Fruit fly (Drosophila melanogaster): Measurements from ENCODE around the gene CG12684.

CG12684 gene

dm6 chrX:4614945-4615344 is 43.2 kb upstream of the CG12684 start:
- 0 out of 3 replicates have a peak, but pooled peaks have one; percentile 13 for TF ChIP-seq CG8119 (GFP tag; IDR thresholded peaks at IDR 0.05)
- peak; percentile 33; the same call in 1 of the 3 replicates for TF ChIP-seq CG6163 (GFP tag; IDR thresholded peaks at IDR 0.05)
- TF ChIP-seq topi (GFP tag; optimal IDR thresholded peaks at IDR 0.05): peak; percentile 50
- no peak for TF ChIP-seq fkh (GFP tag; optimal IDR thresholded peaks at IDR 0.05)
- TF ChIP-seq esn (GFP tag; optimal IDR thresholded peaks at IDR 0.05): peak; percentile 43
- TF ChIP-seq eg (GFP tag; IDR thresholded peaks at IDR 0.05): peak; percentile 52; the same call in 1 of the 3 replicates
- TF ChIP-seq Lpt (GFP tag; optimal IDR thresholded peaks at IDR 0.05): no peak
- TF ChIP-seq CG15336 (GFP tag; IDR thresholded peaks at IDR 0.05): 0 out of 2 replicates have a peak, but pooled peaks have one; percentile 10
- TF ChIP-seq fd59A (GFP tag; optimal IDR thresholded peaks at IDR 0.05): no peak
- TF ChIP-seq Eip93F (GFP tag; optimal IDR thresholded peaks at IDR 0.05): no peak
- TF ChIP-seq acj6 (GFP tag; optimal IDR thresholded peaks at IDR 0.05): peak; percentile 25
- TF ChIP-seq CG34406 (GFP tag; optimal IDR thresholded peaks at IDR 0.05): peak; percentile 7
- TF ChIP-seq Eip78C (GFP tag): peak; percentile 37
- peak; percentile 52 for TF ChIP-seq svp (GFP tag)
- TF ChIP-seq CG6792 (GFP tag; optimal IDR thresholded peaks at IDR 0.05): no peak
- peak; percentile 25 for TF ChIP-seq net (GFP tag; optimal IDR thresholded peaks at IDR 0.05)
- peak; percentile 4 for TF ChIP-seq CG32006 (GFP tag; optimal IDR thresholded peaks at IDR 0.05)
- no peak for TF ChIP-seq CG3032 (tag; optimal IDR thresholded peaks at IDR 0.05)
- TF ChIP-seq pdm3 (GFP tag; optimal IDR thresholded peaks at IDR 0.05): peak; percentile 11
- no peak for TF ChIP-seq salr (GFP tag; optimal IDR thresholded peaks at IDR 0.05)
- peak; percentile 29 for TF ChIP-seq OdsH (GFP tag; optimal IDR thresholded peaks at IDR 0.05)
- peak; percentile 20 for TF ChIP-seq lz (GFP tag; optimal IDR thresholded peaks at IDR 0.05)
- no peak for TF ChIP-seq CG9139 (GFP tag; optimal IDR thresholded peaks at IDR 0.05)
- no peak for TF ChIP-seq ss (GFP tag; optimal IDR thresholded peaks at IDR 0.05)
- TF ChIP-seq CG3919 (GFP tag; optimal IDR thresholded peaks at IDR 0.05): peak; percentile 2
- peak; percentile 18 for TF ChIP-seq Met (GFP tag; optimal IDR thresholded peaks at IDR 0.05)
- TF ChIP-seq vri (GFP tag; optimal IDR thresholded peaks at IDR 0.05): no peak
- no peak for TF ChIP-seq CG8632 (GFP tag; optimal IDR thresholded peaks at IDR 0.05)
- peak; percentile 31 for TF ChIP-seq Smox (GFP tag; optimal IDR thresholded peaks at IDR 0.05)
- peak; percentile 40 for TF ChIP-seq cyc (GFP tag; optimal IDR thresholded peaks at IDR 0.05)
- peak; percentile 63 for TF ChIP-seq Hr39 (GFP tag; optimal IDR thresholded peaks at IDR 0.05)
- TF ChIP-seq CG10631 (GFP tag; optimal IDR thresholded peaks at IDR 0.05): peak; percentile 8
- peak; percentile 8 for TF ChIP-seq Eip75B (GFP tag; optimal IDR thresholded peaks at IDR 0.05)
- TF ChIP-seq Ets21C (GFP tag; optimal IDR thresholded peaks at IDR 0.05): peak; percentile 8
- TF ChIP-seq CG7368 (GFP tag; optimal IDR thresholded peaks at IDR 0.05): peak; percentile 18
- peak; percentile 33 for TF ChIP-seq CG31627 (GFP tag; optimal IDR thresholded peaks at IDR 0.05)
- no peak for TF ChIP-seq dac (GFP tag; optimal IDR thresholded peaks at IDR 0.05)
- TF ChIP-seq Gug (GFP tag; IDR thresholded peaks at IDR 0.05): peak; percentile 33
- no peak for TF ChIP-seq CG11762 (GFP tag; optimal IDR thresholded peaks at IDR 0.05; ENCODE audit: insufficient read depth)

DNA sequence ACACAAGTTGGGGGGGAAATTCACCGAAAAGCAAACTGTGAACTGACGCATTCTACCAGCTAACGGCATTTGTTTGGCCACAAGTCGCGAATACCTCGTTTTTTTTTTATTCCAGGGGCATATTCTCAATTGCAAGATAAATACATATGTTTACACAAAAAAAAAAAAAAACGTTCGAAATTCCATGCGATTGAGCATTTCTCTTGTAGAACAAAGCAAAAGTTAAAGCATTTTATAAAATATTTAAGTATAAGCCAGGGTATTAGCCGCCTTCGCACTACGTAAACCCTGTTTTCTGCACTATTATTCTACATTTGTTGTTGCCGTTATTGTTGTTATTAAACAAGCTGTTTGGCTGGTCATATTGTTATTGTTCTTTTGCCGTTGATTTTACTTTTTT is 42.6 kb upstream of the CG12684 start:
- no peak for TF ChIP-seq acj6 (GFP tag; optimal IDR thresholded peaks at IDR 0.05)
- TF ChIP-seq Ets21C (GFP tag; optimal IDR thresholded peaks at IDR 0.05): no peak
- peak; percentile 45; the same call in 2 of the 3 replicates for TF ChIP-seq eg (GFP tag; IDR thresholded peaks at IDR 0.05)
- no peak for TF ChIP-seq Eip93F (GFP tag; optimal IDR thresholded peaks at IDR 0.05)
- TF ChIP-seq CG6808 (GFP tag; optimal IDR thresholded peaks at IDR 0.05): no peak
- TF ChIP-seq Hr38 (GFP tag; optimal IDR thresholded peaks at IDR 0.05): no peak
- TF ChIP-seq CG6276 (GFP tag; optimal IDR thresholded peaks at IDR 0.05): no peak
- TF ChIP-seq OdsH (GFP tag; optimal IDR thresholded peaks at IDR 0.05): no peak
- no peak for TF ChIP-seq spab (GFP tag; optimal IDR thresholded peaks at IDR 0.05)
- no peak for TF ChIP-seq CG11902 (GFP tag; optimal IDR thresholded peaks at IDR 0.05)
- TF ChIP-seq CG1621 (tag; optimal IDR thresholded peaks at IDR 0.05): no peak
- no peak for TF ChIP-seq Sox15 (GFP tag; optimal IDR thresholded peaks at IDR 0.05)
- TF ChIP-seq CG34406 (GFP tag; optimal IDR thresholded peaks at IDR 0.05): no peak
- no peak for TF ChIP-seq CG3919 (GFP tag; optimal IDR thresholded peaks at IDR 0.05)
- no peak for TF ChIP-seq Lpt (GFP tag; optimal IDR thresholded peaks at IDR 0.05)
- no peak for TF ChIP-seq dsx (GFP tag; optimal IDR thresholded peaks at IDR 0.05; ENCODE audit: poor library complexity, severe bottlenecking)
- no peak for TF ChIP-seq ss (GFP tag; optimal IDR thresholded peaks at IDR 0.05)
- TF ChIP-seq Sox102F (GFP tag; optimal IDR thresholded peaks at IDR 0.05): no peak
- TF ChIP-seq Met (GFP tag; optimal IDR thresholded peaks at IDR 0.05): no peak
- no peak for TF ChIP-seq CG6792 (GFP tag; optimal IDR thresholded peaks at IDR 0.05)
- TF ChIP-seq CG7368 (GFP tag; optimal IDR thresholded peaks at IDR 0.05): no peak
- TF ChIP-seq CG11294 (GFP tag; IDR thresholded peaks at IDR 0.05): no peak
- no peak for TF ChIP-seq CG31627 (GFP tag; optimal IDR thresholded peaks at IDR 0.05)
- TF ChIP-seq salr (GFP tag; optimal IDR thresholded peaks at IDR 0.05): no peak
- peak; percentile 9 for TF ChIP-seq CG32006 (GFP tag; optimal IDR thresholded peaks at IDR 0.05)
- no peak for TF ChIP-seq Sox14 (GFP tag; optimal IDR thresholded peaks at IDR 0.05)
- no peak for TF ChIP-seq topi (GFP tag; optimal IDR thresholded peaks at IDR 0.05)
